Fruit fly (Drosophila melanogaster): ENCODE results near the gene Pmi.

Pmi gene

DNA sequence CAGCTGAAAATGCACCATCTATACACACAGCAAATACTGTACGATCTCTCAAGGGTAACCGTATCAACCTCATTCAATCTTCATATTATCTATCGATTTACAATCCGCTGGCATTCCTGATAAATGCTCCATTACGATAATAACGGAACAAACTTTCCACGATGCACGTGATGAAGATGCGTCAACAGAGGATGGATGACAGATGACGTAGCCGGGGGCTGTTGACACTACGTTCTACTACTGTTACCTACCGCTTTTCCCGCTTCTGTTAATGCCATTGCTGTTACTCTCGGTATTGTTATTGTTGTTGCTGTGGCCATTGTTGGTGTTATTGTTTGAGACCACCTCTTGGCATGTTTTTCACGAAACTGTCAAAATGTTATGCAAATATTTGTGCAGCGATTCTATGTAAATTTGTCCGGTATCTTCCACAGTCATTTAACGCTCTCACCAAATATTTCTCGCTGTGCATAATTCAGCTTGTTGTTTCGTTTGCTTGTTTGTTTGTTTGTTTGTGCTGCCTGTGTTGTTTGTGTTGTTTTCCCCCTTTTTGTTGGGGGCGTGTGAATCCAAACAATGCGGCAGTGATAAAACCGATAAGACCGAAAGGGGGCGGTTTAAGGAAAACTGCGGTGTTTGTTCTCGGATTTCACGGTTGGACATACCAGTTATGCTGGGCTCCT, 44.1 kb downstream of the Pmi start (continued):
- peak; percentile 92 for TF ChIP-seq sens (GFP tag)
- peak; percentile 80 for TF ChIP-seq CG6683 (GFP tag; optimal IDR thresholded peaks at IDR 0.05)
- TF ChIP-seq CG14050 (GFP tag; IDR thresholded peaks at IDR 0.05): peak; percentile 58
- TF ChIP-seq CG12236 (GFP tag; optimal IDR thresholded peaks at IDR 0.05): peak; percentile 92
- no peak for TF ChIP-seq Poxn (GFP tag; IDR thresholded peaks at IDR 0.05)
- peak; percentile 67 for TF ChIP-seq CG18476 (GFP tag; optimal IDR thresholded peaks at IDR 0.05)
- 0 out of 3 replicates have a peak, but pooled peaks have one; percentile 27 for TF ChIP-seq CG7357 (GFP tag; IDR thresholded peaks at IDR 0.05)
- TF ChIP-seq Xrp1 (GFP tag; IDR thresholded peaks at IDR 0.05): peak; percentile 86
- no peak for TF ChIP-seq lmd (GFP tag; IDR thresholded peaks at IDR 0.05)
- no peak for TF ChIP-seq hb (GFP tag; IDR thresholded peaks at IDR 0.05; ENCODE audit: partially characterized antibody)
- peak; percentile 83 for TF ChIP-seq CG31365 (tag; optimal IDR thresholded peaks at IDR 0.05)
- TF ChIP-seq Med (GFP tag): peak; percentile 97
- peak; percentile 86 for TF ChIP-seq gem (tag; optimal IDR thresholded peaks at IDR 0.05)
- TF ChIP-seq CG12659 (GFP tag; optimal IDR thresholded peaks at IDR 0.05): peak; percentile 71
- TF ChIP-seq dati (GFP tag; IDR thresholded peaks at IDR 0.05): peak; percentile 26; the same call in 1 of the 2 replicates
- TF ChIP-seq crc (GFP tag; optimal IDR thresholded peaks at IDR 0.05): peak; percentile 63
- TF ChIP-seq ap (GFP tag; IDR thresholded peaks at IDR 0.05): peak; percentile 40
- TF ChIP-seq phol (tag; optimal IDR thresholded peaks at IDR 0.05): peak; percentile 63
- no peak for TF ChIP-seq cad (GFP tag; optimal IDR thresholded peaks at IDR 0.05)
- TF ChIP-seq ato (GFP tag; IDR thresholded peaks at IDR 0.05; ENCODE audit: partially characterized antibody): no peak
- peak; percentile 80 for TF ChIP-seq CG11504 (tag; optimal IDR thresholded peaks at IDR 0.05)
- peak; percentile 65; the same call in 1 of the 2 replicates for TF ChIP-seq CG1024 (GFP tag; IDR thresholded peaks at IDR 0.05)
- TF ChIP-seq Fer1 (GFP tag; optimal IDR thresholded peaks at IDR 0.05): peak; percentile 84
- peak; percentile 80 for TF ChIP-seq CG18619 (GFP tag; optimal IDR thresholded peaks at IDR 0.05)
- TF ChIP-seq CG8281 (tag; optimal IDR thresholded peaks at IDR 0.05): peak; percentile 68
- TF ChIP-seq CG34224 (GFP tag; IDR thresholded peaks at IDR 0.05; ENCODE audit: partially characterized antibody): no peak
- TF ChIP-seq CG5245 (GFP tag; optimal IDR thresholded peaks at IDR 0.05): peak; percentile 76
- peak; percentile 78 for TF ChIP-seq repo (GFP tag; optimal IDR thresholded peaks at IDR 0.05)
- TF ChIP-seq Side (GFP tag; optimal IDR thresholded peaks at IDR 0.05): peak; percentile 82
- peak; percentile 43; the same call in 1 of the 2 replicates for TF ChIP-seq CG11696 (GFP tag; IDR thresholded peaks at IDR 0.05)
- no peak for TF ChIP-seq NK7.1 (GFP tag; optimal IDR thresholded peaks at IDR 0.05)
- peak; percentile 47 for TF ChIP-seq CG17385 (GFP tag; optimal IDR thresholded peaks at IDR 0.05)
- no peak for TF ChIP-seq Opbp (GFP tag; IDR thresholded peaks at IDR 0.05; ENCODE audit: partially characterized antibody)
- TF ChIP-seq dmrt99B (tag; optimal IDR thresholded peaks at IDR 0.05): peak; percentile 84
- peak; percentile 85 for TF ChIP-seq CG12104 (GFP tag; optimal IDR thresholded peaks at IDR 0.05)
- TF ChIP-seq CG3847 (GFP tag; IDR thresholded peaks at IDR 0.05): no peak
- TF ChIP-seq Jarid2 (GFP tag; optimal IDR thresholded peaks at IDR 0.05): peak; percentile 79
- peak; percentile 71 for TF ChIP-seq chn (GFP tag; optimal IDR thresholded peaks at IDR 0.05)
- 0 out of 3 replicates have a peak, but pooled peaks have one; percentile 4 for TF ChIP-seq CG3726 (GFP tag; IDR thresholded peaks at IDR 0.05)
- peak in 1 of 2 experiments; percentile 47 for TF ChIP-seq crp (GFP tag; optimal IDR thresholded peaks at IDR 0.05)
- TF ChIP-seq bowl (GFP tag; IDR thresholded peaks at IDR 0.05): no peak
- no peak for TF ChIP-seq CG13287 (GFP tag; IDR thresholded peaks at IDR 0.05; ENCODE audit: partially characterized antibody)
- no peak for TF ChIP-seq CG17612 (GFP tag; IDR thresholded peaks at IDR 0.05)
- TF ChIP-seq Sry-δ (GFP tag; optimal IDR thresholded peaks at IDR 0.05): peak; percentile 47
- TF ChIP-seq CG6854 (GFP tag; optimal IDR thresholded peaks at IDR 0.05): peak; percentile 33
- peak; percentile 61 for TF ChIP-seq grau (tag; optimal IDR thresholded peaks at IDR 0.05)
- TF ChIP-seq GATAe (GFP tag; conservative IDR thresholded peaks at IDR 0.05): no peak
- TF ChIP-seq BEAF-32 (GFP tag; optimal IDR thresholded peaks at IDR 0.05): no peak
- TF ChIP-seq gfzf (GFP tag; optimal IDR thresholded peaks at IDR 0.05): no peak

Measured in whole organism, embryonic.